Worm (Caenorhabditis elegans): ENCODE measurements around the gene C02B8.7.

C02B8.7 gene

ce11 chrX:8089916-8090315 lies 47.8 kb downstream of the C02B8.7 start (continued):
- TF ChIP-seq lir-3 (tag; optimal IDR thresholded peaks at IDR 0.05; ENCODE audit: poor library complexity) (no peak), xbp-1 (tag; optimal IDR thresholded peaks at IDR 0.05) (peak; percentile 17), blmp-1 (tag; optimal IDR thresholded peaks at IDR 0.05) (peak; percentile 71), unc-86 (tag; optimal IDR thresholded peaks at IDR 0.05) (no peak), nhr-71 (tag; optimal IDR thresholded peaks at IDR 0.05) (peak; percentile 81), grh-1 (GFP tag; IDR thresholded peaks at IDR 0.05) (no peak), pax-3 (tag; optimal IDR thresholded peaks at IDR 0.05) (peak; percentile 68), nhr-11 (tag; optimal IDR thresholded peaks at IDR 0.05) (peak; percentile 31), sox-4 (tag; optimal IDR thresholded peaks at IDR 0.05) (peak; percentile 81), ces-1 (GFP tag; optimal IDR thresholded peaks at IDR 0.05) (no peak), lin-39 (tag; optimal IDR thresholded peaks at IDR 0.05) (no peak), C16A3.4 (tag; optimal IDR thresholded peaks at IDR 0.05) (no peak), ztf-11 (tag; optimal IDR thresholded peaks at IDR 0.05) (no peak), mab-9 (GFP tag; IDR thresholded peaks at IDR 0.05) (no peak), pag-3 (tag; optimal IDR thresholded peaks at IDR 0.05; ENCODE audit: borderline replicate concordance, insufficient read depth) (no peak), pqm-1 (tag; optimal IDR thresholded peaks at IDR 0.05) (no peak), isw-1 (GFP tag; IDR thresholded peaks at IDR 0.05) (no peak), fkh-8 (tag; optimal IDR thresholded peaks at IDR 0.05) (peak; percentile 88), nhr-20 (tag; optimal IDR thresholded peaks at IDR 0.05) (peak; percentile 73), mep-1 (tag; optimal IDR thresholded peaks at IDR 0.05) (peak; percentile 8), zag-1 (tag; optimal IDR thresholded peaks at IDR 0.05) (no peak), nhr-237 (tag; optimal IDR thresholded peaks at IDR 0.05) (no peak), sptf-1 (tag; optimal IDR thresholded peaks at IDR 0.05) (no peak), dpl-1 (GFP tag; optimal IDR thresholded peaks at IDR 0.05) (no peak), unc-30 (tag; optimal IDR thresholded peaks at IDR 0.05) (no peak), ceh-90 (tag; optimal IDR thresholded peaks at IDR 0.05) (no peak), nhr-84 (tag; optimal IDR thresholded peaks at IDR 0.05) (no peak), swsn-7 (tag; optimal IDR thresholded peaks at IDR 0.05) (peak; percentile 1), hlh-4 (tag; optimal IDR thresholded peaks at IDR 0.05) (no peak), zip-4 (GFP tag; optimal IDR thresholded peaks at IDR 0.05) (no peak), C04F5.9 (tag; optimal IDR thresholded peaks at IDR 0.05) (no peak), ceh-82 (tag; optimal IDR thresholded peaks at IDR 0.05) (peak in 1 of 3 experiments; percentile 7), jun-1 (tag; optimal IDR thresholded peaks at IDR 0.05) (no peak), snu-23 (GFP tag; optimal IDR thresholded peaks at IDR 0.05) (peak; percentile 51), ceh-88 (GFP tag; IDR thresholded peaks at IDR 0.05) (no peak), lin-13 (GFP tag; optimal IDR thresholded peaks at IDR 0.05) (no peak), ceh-8 (GFP tag; optimal IDR thresholded peaks at IDR 0.05) (no peak), unc-98 (GFP tag; IDR thresholded peaks at IDR 0.05) (no peak), nhr-90 (tag; optimal IDR thresholded peaks at IDR 0.05; ENCODE audit: poor library complexity) (no peak), hpl-2 (GFP tag; optimal IDR thresholded peaks at IDR 0.05) (no peak), sup-37 (GFP tag; optimal IDR thresholded peaks at IDR 0.05) (no peak), ceh-63 (GFP tag; optimal IDR thresholded peaks at IDR 0.05) (no peak), nhr-28 (tag; optimal IDR thresholded peaks at IDR 0.05) (no peak), tlp-1 (tag; optimal IDR thresholded peaks at IDR 0.05) (no peak), lin-35 (GFP tag; optimal IDR thresholded peaks at IDR 0.05) (peak in 1 of 2 experiments; percentile 49), unc-62 (GFP tag; optimal IDR thresholded peaks at IDR 0.05) (no peak), lin-14 (GFP tag; optimal IDR thresholded peaks at IDR 0.05) (peak; percentile 69)
